Worm (Caenorhabditis elegans) whole organism, L3 larva: ENCODE results near the gene F26D2.10.

ENCODE experiments used
- fos-1 ChIP-seq: fragments of 150-350 bp; optimal IDR thresholded peaks from 2 replicates; lab custom pipeline; 2014; ENCODE audit warnings: missing biosample characterization, missing genetic modification characterization
- nhr-237 ChIP-seq: fragments of 150-350 bp; optimal IDR thresholded peaks from 2 replicates; lab custom pipeline; 2014; ENCODE audit warnings: missing biosample characterization, missing genetic modification characterization
- snpc-4 ChIP-seq: fragments of 150-350 bp; optimal IDR thresholded peaks from 2 replicates; lab custom pipeline; 2014; ENCODE audit warnings: missing biosample characterization, missing genetic modification characterization
- ztf-11 ChIP-seq: fragments of 150-350 bp; optimal IDR thresholded peaks from 2 replicates; lab custom pipeline; 2014; ENCODE audit warnings: missing biosample characterization, missing genetic modification characterization

- TF ChIP-seq snpc-4, result no peak
- no peak for TF ChIP-seq ztf-11 (tag; lab: Kevin White, UChicago)
- TF ChIP-seq fos-1 (tag; lab: Kevin White, UChicago), result no peak
- no peak for TF ChIP-seq nhr-237 (tag; lab: Kevin White, UChicago)
Measured at ce11 chrV:16443626-16444025, 14.2 kb upstream of the F26D2.10 start, which contains the start of gene srh-141.
